Worm (Caenorhabditis elegans) whole organism, early embryonic: Measurements from ENCODE around the gene C15F1.5.

ENCODE experiments used
- B0310.2 ChIP-seq: sonication (generic microtip); optimal IDR thresholded peaks from 2 replicates; lab custom pipeline; 2016; ENCODE audit warnings: mild to moderate bottlenecking, missing genetic modification characterization, missing compliant biosample characterization
- aly-1 ChIP-seq: sonication (generic microtip); optimal IDR thresholded peaks from 2 replicates; lab custom pipeline; 2016; ENCODE audit warnings: missing genetic modification characterization, missing compliant biosample characterization
- ama-1 ChIP-seq: fragments of 150-350 bp; optimal IDR thresholded peaks from 2 replicates; lab custom pipeline; 2014
- ceh-13 ChIP-seq: fragments of 200-800 bp; sonication (Bioruptor generic); optimal IDR thresholded peaks from 2 replicates; lab custom pipeline; 2018; ENCODE audit warnings: mild to moderate bottlenecking, missing genetic modification characterization, missing compliant biosample characterization
- ceh-36 ChIP-seq: sonication (generic microtip); optimal IDR thresholded peaks from 2 replicates; lab custom pipeline; 2016; ENCODE audit warnings: missing genetic modification characterization, inconsistent platforms, missing compliant biosample characterization
- hmbx-1 ChIP-seq: sonication (generic microtip); optimal IDR thresholded peaks from 2 replicates; lab custom pipeline; 2016; ENCODE audit warnings: mild to moderate bottlenecking, missing genetic modification characterization, missing compliant biosample characterization
- hmg-4 ChIP-seq: fragments of 200-800 bp; sonication (Bioruptor generic); optimal IDR thresholded peaks from 2 replicates; lab custom pipeline; 2018; ENCODE audit warnings: mild to moderate bottlenecking, missing genetic modification characterization, missing compliant biosample characterization
- scrt-1 ChIP-seq: fragments of 200-800 bp; sonication (Bioruptor generic); IDR thresholded peaks from 2 replicates; pipeline ENCODE4 v1.3.6; 2022; ENCODE audit warnings: missing genetic modification characterization, missing compliant biosample characterization
- sea-1 ChIP-seq: fragments of 200-800 bp; sonication (Bioruptor generic); conservative IDR thresholded peaks from 2 replicates; pipeline ENCODE4 v1.3.6; 2022; ENCODE audit warnings: missing genetic modification characterization, missing compliant biosample characterization
- tbx-37 ChIP-seq: fragments of 200-800 bp; sonication (Bioruptor generic); conservative IDR thresholded peaks from 2 replicates; pipeline ENCODE4 v1.3.6; 2022; ENCODE audit warnings: missing genetic modification reagents, missing genetic modification characterization, missing compliant biosample characterization
- tra-4 ChIP-seq: sonication (generic microtip); optimal IDR thresholded peaks from 2 replicates; lab custom pipeline; 2017; ENCODE audit warnings: missing genetic modification characterization, missing compliant biosample characterization

DNA sequence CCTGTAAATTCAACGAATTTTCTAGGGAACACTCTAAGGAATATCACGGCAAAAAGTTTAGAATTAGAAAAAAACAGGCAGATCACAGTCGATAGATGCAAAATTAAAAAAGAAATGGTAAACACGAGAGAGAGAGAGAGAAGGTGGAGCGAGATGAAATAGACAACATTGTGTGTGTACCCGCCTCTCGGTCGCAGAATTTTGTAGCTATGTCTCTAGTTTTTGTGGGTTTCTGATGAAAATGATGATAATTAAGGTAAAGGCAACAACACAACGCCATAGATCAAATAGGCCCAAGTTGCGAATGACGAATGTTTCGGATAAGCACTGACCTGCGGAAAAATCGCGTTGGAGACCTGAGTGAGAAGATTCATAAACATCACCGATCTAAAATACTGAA is 3.1 kb upstream of the C15F1.5 start, which contains the start of gene sod-1:
- TF ChIP-seq sea-1 (no peak), ceh-13 (GFP tag; lab: Kevin White, UChicago) (no peak), tra-4 (tag; lab: Kevin White, UChicago) (no peak), hmbx-1 (tag; lab: Kevin White, UChicago) (no peak), hmg-4 (GFP tag; lab: Kevin White, UChicago) (no peak), ama-1 (lab: Kevin White, UChicago) (no peak), ceh-36 (tag; lab: Kevin White, UChicago) (no peak), scrt-1 (no peak), tbx-37 (GFP tag; lab: Robert Waterston, UW) (no peak), aly-1 (no peak), B0310.2 (tag; lab: Kevin White, UChicago) (no peak)
